Worm (Caenorhabditis elegans) whole organism, L4 larva: ENCODE results near the gene vps-35.

Experiments
- lin-39 ChIP-seq: fragments of 150-350 bp; optimal IDR thresholded peaks from 2 replicates; lab custom pipeline; 2014; ENCODE audit warnings: missing biosample characterization, missing genetic modification reagents, missing genetic modification characterization
- lsy-2 ChIP-seq, 2 experiments: fragments of 150-350 bp in 1 of 2; sonication (generic microtip) in 1 of 2; optimal IDR thresholded peaks; 2 replicates each; lab custom pipeline; 2014 to 2017; ENCODE audit warnings: missing biosample characterization in 2 of 2, missing genetic modification characterization in 2 of 2
- madf-9 ChIP-seq: fragments of 200-800 bp; sonication (Bioruptor generic); conservative IDR thresholded peaks from 2 replicates; pipeline ENCODE4 v1.3.6; 2022; ENCODE audit warnings: missing genetic modification reagents, missing genetic modification characterization, missing compliant biosample characterization
- mep-1 ChIP-seq: fragments of 150-350 bp; sonication (generic microtip); optimal IDR thresholded peaks from 3 replicates; lab custom pipeline; 2014; ENCODE audit warnings: missing biosample characterization, missing genetic modification characterization
- nhr-102 ChIP-seq: sonication (generic microtip); optimal IDR thresholded peaks from 2 replicates; lab custom pipeline; 2016; ENCODE audit warnings: mild to moderate bottlenecking, missing genetic modification characterization, moderate library complexity, missing compliant biosample characterization
- nhr-237 ChIP-seq: sonication (generic microtip); optimal IDR thresholded peaks from 2 replicates; lab custom pipeline; 2017; ENCODE audit warnings: missing biosample characterization, missing genetic modification characterization
- pqm-1 ChIP-seq: sonication (generic microtip); optimal IDR thresholded peaks from 2 replicates; lab custom pipeline; 2017; ENCODE audit warnings: missing biosample characterization, missing genetic modification characterization
- unc-62 ChIP-seq, 3 experiments: fragments of 150-350 bp in 1 of 3; sonication (generic microtip); optimal IDR thresholded peaks in 2 of 3; peaks in 1 of 3; 1 replicate in 1 of 3; 2 replicates in 2 of 3; lab custom pipeline; 2014 to 2017; ENCODE audit warnings: missing biosample characterization in 3 of 3, missing genetic modification characterization in 3 of 3, missing genetic modification reagents in 3 of 3, missing genotype in 1 of 3

- no peak for TF ChIP-seq pqm-1 (tag; lab: Kevin White, UChicago)
- TF ChIP-seq nhr-102 (tag; lab: Kevin White, UChicago), result no peak
- TF ChIP-seq lin-39 (tag; lab: Kevin White, UChicago), result no peak
- TF ChIP-seq nhr-237 (tag; lab: Kevin White, UChicago), result no peak
- TF ChIP-seq lsy-2 (tag; optimal IDR thresholded peaks at IDR 0.05; lab: Kevin White, UChicago), result no peak
- TF ChIP-seq madf-9 (GFP tag; lab: Robert Waterston, UW), result no peak
- TF ChIP-seq unc-62 (GFP tag; optimal IDR thresholded peaks at IDR 0.05 in 1 of 2; lab: Kevin White, UChicago), result no peak
- no peak for TF ChIP-seq unc-62 (tag; optimal IDR thresholded peaks at IDR 0.05; lab: Kevin White, UChicago)
- no peak for TF ChIP-seq mep-1 (tag; lab: Kevin White, UChicago)
Observed at ce11 chrII:5866920-5867319, 40.7 kb upstream of the vps-35 start.
